Fruit fly (Drosophila melanogaster): ENCODE results near the gene Best2.
A peak's percentile ranks its signal among the peaks of the same experiment; 100 is the strongest.

DNA sequence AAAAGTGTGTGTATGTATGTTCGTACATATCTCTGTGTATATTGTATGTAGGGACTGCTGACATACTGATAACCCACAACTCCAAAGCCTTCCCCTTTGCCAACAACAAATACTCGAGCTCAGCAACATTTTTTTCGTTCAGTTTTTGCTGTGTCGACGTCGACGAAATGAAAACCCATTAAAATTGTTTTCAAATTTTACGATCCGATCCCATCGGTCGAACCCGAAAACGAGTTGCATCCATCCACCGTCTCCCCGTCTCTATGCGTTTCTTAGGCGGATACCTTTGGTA is 39.7 kb downstream of the Best2 start:
- TF ChIP-seq CG7101 (tag; optimal IDR thresholded peaks at IDR 0.05): no peak
- TF ChIP-seq CG14711 (tag; optimal IDR thresholded peaks at IDR 0.05): no peak
- no peak for TF ChIP-seq Mnt (GFP tag; optimal IDR thresholded peaks at IDR 0.05)
- no peak for TF ChIP-seq bab1 (GFP tag; optimal IDR thresholded peaks at IDR 0.05)
- no peak for TF ChIP-seq CG5204 (GFP tag; optimal IDR thresholded peaks at IDR 0.05)
- TF ChIP-seq cnc (optimal IDR thresholded peaks at IDR 0.05): no peak
- no peak for TF ChIP-seq kay (GFP tag; ENCODE audit: borderline replicate concordance)
- no peak for TF ChIP-seq Hr96 (GFP tag; optimal IDR thresholded peaks at IDR 0.05)
- TF ChIP-seq cic (GFP tag; optimal IDR thresholded peaks at IDR 0.05): no peak
- TF ChIP-seq pad (GFP tag; optimal IDR thresholded peaks at IDR 0.05): peak; percentile 88
- TF ChIP-seq CG7045 (GFP tag; optimal IDR thresholded peaks at IDR 0.05): no peak
- no peak for TF ChIP-seq CG1620 (GFP tag; optimal IDR thresholded peaks at IDR 0.05)
- no peak for TF ChIP-seq toe (GFP tag; optimal IDR thresholded peaks at IDR 0.05)
